Worm (Caenorhabditis elegans): Measurements from ENCODE around the gene sre-42.

DNA sequence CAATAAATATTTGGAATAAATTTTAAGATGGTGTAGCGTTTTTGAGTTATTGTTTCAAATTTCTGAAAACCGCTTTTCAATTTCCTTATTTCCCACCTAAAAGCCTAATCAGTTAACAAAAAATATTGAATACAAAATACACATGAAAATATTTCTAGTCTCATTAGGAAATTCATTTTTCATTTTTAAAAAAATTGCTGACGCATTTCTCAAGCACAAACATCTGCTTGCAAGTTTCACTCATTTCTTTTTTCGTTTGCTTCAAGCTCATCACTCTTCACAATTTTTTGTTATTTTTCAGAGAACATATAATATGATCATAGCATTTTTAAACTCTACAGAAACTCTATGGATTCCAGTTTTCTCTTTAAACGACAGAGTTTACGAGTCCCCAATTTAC, 1.3 kb upstream of the sre-42 start, which contains the start of gene sre-41:
- TF ChIP-seq snpc-4 (tag; optimal IDR thresholded peaks at IDR 0.05), result no peak
- TF ChIP-seq mep-1 (tag; optimal IDR thresholded peaks at IDR 0.05), result no peak
- TF ChIP-seq unc-62 (GFP tag; optimal IDR thresholded peaks at IDR 0.05), result no peak
- TF ChIP-seq pha-4 (tag; optimal IDR thresholded peaks at IDR 0.05), result no peak
- no peak for TF ChIP-seq nhr-28 (tag; optimal IDR thresholded peaks at IDR 0.05)

Data from whole organism, mixed stage, embryonic.